Worm (Caenorhabditis elegans): Measurements from ENCODE around the gene srh-3.

The srh-3 gene

DNA sequence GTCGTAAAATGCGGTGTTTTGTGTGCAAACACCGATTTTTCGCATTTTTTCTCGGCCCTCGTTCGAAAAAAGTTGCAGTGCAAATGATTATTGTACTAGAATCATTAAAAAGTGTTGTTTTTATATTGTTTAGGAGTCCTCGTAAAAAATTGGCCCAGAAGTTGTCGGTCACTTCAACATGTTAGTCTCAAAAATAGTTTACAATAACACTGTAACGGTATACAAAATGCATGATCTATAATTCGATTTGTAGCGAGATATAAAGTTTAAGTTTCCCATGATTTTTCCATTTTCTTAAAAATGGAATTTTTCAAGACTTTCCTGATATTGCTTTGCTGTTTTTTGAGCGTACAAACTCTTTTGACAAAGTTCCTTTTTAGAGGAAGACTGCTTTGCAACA is 15.5 kb upstream of the srh-3 start, which contains the start of gene K04F1.8:
TSS of gene K04F1.8 (plus strand) at position 301 of the 400 bp plus-strand sequence.
- no peak for TF ChIP-seq ceh-20 (GFP tag; IDR thresholded peaks at IDR 0.05)
- TF ChIP-seq F37D6.2 (tag; optimal IDR thresholded peaks at IDR 0.05), result no peak
- no peak for TF ChIP-seq dve-1 (tag; optimal IDR thresholded peaks at IDR 0.05; ENCODE audit: insufficient read depth)
- no peak for TF ChIP-seq hlh-11 (tag; optimal IDR thresholded peaks at IDR 0.05)
- no peak for TF ChIP-seq spr-3 (GFP tag; optimal IDR thresholded peaks at IDR 0.05)
- no peak for TF ChIP-seq unc-130 (GFP tag; optimal IDR thresholded peaks at IDR 0.05)
- no peak for TF ChIP-seq F44E2.7 (GFP tag; IDR thresholded peaks at IDR 0.05)
- TF ChIP-seq lin-1 (GFP tag; IDR thresholded peaks at IDR 0.05), result no peak
- no peak for TF ChIP-seq daf-8 (GFP tag; IDR thresholded peaks at IDR 0.05)
- no peak for TF ChIP-seq Y75B8A.6 (GFP tag; IDR thresholded peaks at IDR 0.05)
- TF ChIP-seq Y105C5A.15 (GFP tag; IDR thresholded peaks at IDR 0.05), result no peak
- no peak for TF ChIP-seq mxl-3 (GFP tag; optimal IDR thresholded peaks at IDR 0.05)
- no peak for TF ChIP-seq ama-1 (optimal IDR thresholded peaks at IDR 0.05)
- TF ChIP-seq fkh-10 (GFP tag; optimal IDR thresholded peaks at IDR 0.05), result no peak
- no peak for TF ChIP-seq T20F7.1 (GFP tag; optimal IDR thresholded peaks at IDR 0.05)
- TF ChIP-seq nhr-102 (tag; optimal IDR thresholded peaks at IDR 0.05), result no peak
- TF ChIP-seq lim-7 (GFP tag; IDR thresholded peaks at IDR 0.05), result no peak
- no peak for TF ChIP-seq lin-39 (tag; optimal IDR thresholded peaks at IDR 0.05)
- TF ChIP-seq ctbp-1 (GFP tag; IDR thresholded peaks at IDR 0.05), result no peak
- no peak for TF ChIP-seq dmd-8 (GFP tag; IDR thresholded peaks at IDR 0.05)

DNA sequence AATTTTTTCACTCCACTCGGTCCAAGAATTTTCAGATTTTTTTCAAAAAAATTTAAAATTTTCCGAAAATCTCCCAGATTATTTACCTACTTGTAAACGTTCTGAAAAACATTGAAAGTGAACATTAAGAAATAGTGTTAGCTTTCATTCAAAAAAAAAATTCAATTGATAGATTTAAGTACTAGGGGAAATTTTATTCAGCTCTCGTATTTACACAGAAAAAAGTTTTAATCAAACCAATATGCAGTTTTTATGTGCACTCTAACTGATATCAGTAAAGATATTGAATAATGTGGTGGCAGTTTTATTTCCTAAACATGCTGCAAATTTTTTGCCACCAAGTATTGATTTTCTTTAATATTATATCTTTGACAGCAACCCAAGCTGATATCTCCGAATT is 14.2 kb upstream of the srh-3 start, which contains the start of gene irld-42:
TSS of gene irld-42 (plus strand) at position 301 of the 400 bp plus-strand sequence.
- TF ChIP-seq jun-1 (tag; optimal IDR thresholded peaks at IDR 0.05), result no peak
- TF ChIP-seq Y5F2A.4 (GFP tag; optimal IDR thresholded peaks at IDR 0.05), result no peak
- no peak for TF ChIP-seq F26F4.8 (GFP tag; conservative IDR thresholded peaks at IDR 0.05)
- TF ChIP-seq dmd-8 (GFP tag; IDR thresholded peaks at IDR 0.05), result no peak
- no peak for TF ChIP-seq nhr-48 (tag; optimal IDR thresholded peaks at IDR 0.05)

ce11 chrV:1678228-1678627 is 4.2 kb upstream of the srh-3 start, which contains the start of gene srw-98:
srw-98 (minus strand) TSS chrV:1678328.
- TF ChIP-seq ceh-20 (GFP tag; IDR thresholded peaks at IDR 0.05) (no peak), snpc-1.2 (GFP tag; IDR thresholded peaks at IDR 0.05) (no peak), F26F4.8 (GFP tag; conservative IDR thresholded peaks at IDR 0.05) (no peak), dmd-6 (GFP tag; IDR thresholded peaks at IDR 0.05) (no peak), mxl-2 (GFP tag; conservative IDR thresholded peaks at IDR 0.05) (no peak), T26A8.4 (GFP tag; IDR thresholded peaks at IDR 0.05) (no peak), egl-27 (tag; optimal IDR thresholded peaks at IDR 0.05) (no peak), egl-43 (GFP tag; IDR thresholded peaks at IDR 0.05) (no peak), vab-7 (GFP tag; IDR thresholded peaks at IDR 0.05) (no peak), hmg-1.1 (GFP tag; IDR thresholded peaks at IDR 0.05) (no peak)

DNA sequence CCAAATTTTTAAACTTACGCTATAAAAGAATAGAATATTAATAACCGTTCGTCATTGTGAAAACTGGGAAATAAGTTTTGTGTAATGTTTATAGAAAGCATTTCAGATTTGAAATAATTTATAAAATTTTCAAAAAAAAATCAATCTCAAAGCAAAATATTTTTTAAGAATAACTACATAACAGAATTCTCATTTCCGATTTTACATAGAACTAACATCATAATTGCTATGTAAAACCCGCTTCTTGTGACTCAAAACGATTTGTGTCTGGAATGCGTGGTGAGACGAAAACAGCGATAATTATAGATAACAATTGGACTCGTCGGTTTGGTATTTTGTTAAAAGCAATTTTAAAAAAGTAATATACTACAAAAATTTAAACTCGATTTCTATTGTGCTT is 1.6 kb upstream of the srh-3 start, which contains the start of gene srw-91:
TSS of gene srw-91 (minus strand) at position 101 of the 400 bp plus-strand sequence.
- TF ChIP-seq dmd-9 (GFP tag; IDR thresholded peaks at IDR 0.05) (no peak), ZK546.5 (tag; optimal IDR thresholded peaks at IDR 0.05) (no peak), lsy-2 (tag; optimal IDR thresholded peaks at IDR 0.05) (no peak), vab-7 (GFP tag; IDR thresholded peaks at IDR 0.05) (no peak), jun-1 (tag; optimal IDR thresholded peaks at IDR 0.05) (no peak), pqm-1 (tag; optimal IDR thresholded peaks at IDR 0.05) (no peak), unc-39 (tag; optimal IDR thresholded peaks at IDR 0.05) (no peak), nhr-41 (GFP tag; IDR thresholded peaks at IDR 0.05) (no peak), tag-97 (GFP tag; IDR thresholded peaks at IDR 0.05) (no peak), madf-5 (GFP tag; IDR thresholded peaks at IDR 0.05) (no peak), nhr-48 (tag; optimal IDR thresholded peaks at IDR 0.05) (no peak), T20F7.1 (GFP tag; optimal IDR thresholded peaks at IDR 0.05) (no peak), duxl-1 (tag; optimal IDR thresholded peaks at IDR 0.05; ENCODE audit: poor library complexity) (no peak), F44E2.7 (GFP tag; IDR thresholded peaks at IDR 0.05) (no peak), lin-1 (GFP tag; IDR thresholded peaks at IDR 0.05) (no peak), zip-2 (tag; optimal IDR thresholded peaks at IDR 0.05) (no peak), mxl-2 (GFP tag; conservative IDR thresholded peaks at IDR 0.05) (no peak), lin-29 (GFP tag; IDR thresholded peaks at IDR 0.05) (no peak), daf-8 (GFP tag; IDR thresholded peaks at IDR 0.05) (no peak)

All from whole organism, L4 larva.